Worm (Caenorhabditis elegans): Measurements from ENCODE around the gene srbc-56.

The srbc-56 gene

DNA sequence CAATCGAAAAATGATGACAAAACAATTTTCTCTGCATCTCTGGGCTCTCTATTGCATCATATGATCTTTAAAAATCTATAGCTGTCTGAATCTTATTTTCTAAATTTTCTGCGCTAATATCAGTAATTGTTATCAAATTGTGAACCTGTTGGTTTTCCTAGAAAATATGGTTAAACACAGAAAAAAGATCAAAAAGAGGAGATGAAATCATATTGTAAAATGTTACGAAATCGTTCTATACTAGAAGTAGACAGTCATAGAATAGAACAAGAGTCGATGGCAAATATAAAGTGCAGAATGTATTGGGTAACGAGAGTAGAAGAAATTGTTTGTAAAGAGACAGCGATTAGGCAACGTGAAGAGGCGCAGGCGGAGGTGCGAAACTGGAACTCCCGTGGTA, 49.2 kb upstream of the srbc-56 start (continued):
- TF ChIP-seq jun-1 (tag; optimal IDR thresholded peaks at IDR 0.05) (no peak), swsn-7 (tag; optimal IDR thresholded peaks at IDR 0.05) (peak; percentile 17), zip-4 (GFP tag; optimal IDR thresholded peaks at IDR 0.05) (peak; percentile 76), sup-37 (GFP tag; optimal IDR thresholded peaks at IDR 0.05) (no peak), lin-15B (tag; optimal IDR thresholded peaks at IDR 0.05) (no peak), nhr-47 (tag; optimal IDR thresholded peaks at IDR 0.05) (peak; percentile 59), blmp-1 (tag; optimal IDR thresholded peaks at IDR 0.05) (peak; percentile 31), lsy-2 (tag; optimal IDR thresholded peaks at IDR 0.05) (peak; percentile 15 to 81), sox-4 (tag; optimal IDR thresholded peaks at IDR 0.05) (no peak), Y116A8C.19 (tag; optimal IDR thresholded peaks at IDR 0.05; ENCODE audit: borderline replicate concordance) (no peak), C04F5.9 (tag; optimal IDR thresholded peaks at IDR 0.05) (no peak), aha-1 (tag; optimal IDR thresholded peaks at IDR 0.05) (no peak), hlh-4 (tag; optimal IDR thresholded peaks at IDR 0.05) (no peak), nhr-28 (tag; optimal IDR thresholded peaks at IDR 0.05) (peak; percentile 66), grh-1 (GFP tag; IDR thresholded peaks at IDR 0.05) (no peak), alr-1 (tag; optimal IDR thresholded peaks at IDR 0.05; ENCODE audit: borderline replicate concordance) (no peak), hpl-2 (GFP tag; optimal IDR thresholded peaks at IDR 0.05) (no peak), mef-2 (tag; optimal IDR thresholded peaks at IDR 0.05) (peak; percentile 20), elt-3 (tag; optimal IDR thresholded peaks at IDR 0.05) (peak in 2 of 6 experiments; percentile 59 to 83), nhr-85 (tag) (peak; percentile 87), mep-1 (tag; optimal IDR thresholded peaks at IDR 0.05) (peak; percentile 46), ets-5 (GFP tag; IDR thresholded peaks at IDR 0.05) (no peak), snu-23 (GFP tag; optimal IDR thresholded peaks at IDR 0.05) (peak; percentile 37), hlh-17 (GFP tag; optimal IDR thresholded peaks at IDR 0.05; ENCODE audit: borderline replicate concordance) (no peak), fkh-8 (tag; optimal IDR thresholded peaks at IDR 0.05) (no peak), F16B12.6 (tag; optimal IDR thresholded peaks at IDR 0.05) (no peak), ztf-11 (tag; optimal IDR thresholded peaks at IDR 0.05) (no peak), vab-15 (tag; optimal IDR thresholded peaks at IDR 0.05) (no peak), tbx-2 (tag; optimal IDR thresholded peaks at IDR 0.05) (peak; percentile 41), C34B4.2 (tag; optimal IDR thresholded peaks at IDR 0.05) (no peak), fkh-10 (GFP tag; optimal IDR thresholded peaks at IDR 0.05) (no peak), lin-39 (tag; optimal IDR thresholded peaks at IDR 0.05) (no peak), pax-3 (tag; optimal IDR thresholded peaks at IDR 0.05) (no peak)

DNA sequence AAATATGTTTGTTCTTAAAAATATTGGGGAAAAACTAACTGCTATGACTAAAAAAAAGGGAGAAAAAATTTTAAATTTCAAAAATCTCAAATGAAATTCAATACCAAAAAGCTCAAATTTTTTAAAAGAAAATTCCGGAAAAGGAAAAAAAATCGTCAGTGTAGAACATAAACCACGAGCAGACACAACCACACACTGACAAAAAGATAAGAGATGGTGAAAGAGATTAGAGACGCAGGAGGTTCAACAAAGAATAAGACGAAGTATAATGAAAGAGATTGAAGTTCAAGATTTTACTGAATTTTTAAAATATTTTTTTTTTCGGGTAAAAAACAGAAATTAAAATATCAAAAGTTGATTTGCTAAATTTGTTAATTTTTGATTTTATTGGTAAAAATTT, 48.5 kb upstream of the srbc-56 start:
- TF ChIP-seq lin-35 (GFP tag; optimal IDR thresholded peaks at IDR 0.05) (peak in 1 of 2 experiments; percentile 9), aly-2 (tag; optimal IDR thresholded peaks at IDR 0.05) (no peak), fkh-10 (GFP tag; optimal IDR thresholded peaks at IDR 0.05) (no peak), mab-9 (GFP tag; IDR thresholded peaks at IDR 0.05) (no peak), hlh-4 (tag; optimal IDR thresholded peaks at IDR 0.05) (no peak), elt-2 (tag; optimal IDR thresholded peaks at IDR 0.05) (peak; percentile 39)

DNA sequence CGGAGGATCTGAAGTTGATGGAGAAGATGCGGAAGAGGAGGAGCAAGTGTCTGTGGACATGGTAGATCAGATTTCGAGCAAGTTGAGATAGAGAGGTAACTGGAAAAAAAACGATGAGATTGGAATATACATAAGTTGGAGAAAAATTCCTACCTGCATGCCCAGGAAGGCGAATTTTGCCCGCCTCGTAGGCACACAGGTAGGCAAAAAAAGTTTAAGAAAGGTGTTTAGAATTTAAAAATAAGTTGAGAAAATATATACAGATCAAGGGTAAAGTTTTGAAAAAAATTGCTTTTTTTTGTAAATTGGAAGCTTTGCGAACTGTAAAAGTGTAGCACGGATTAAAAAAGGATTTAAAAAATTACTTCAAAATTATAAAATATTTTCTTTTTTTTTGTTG, 48.0 kb upstream of the srbc-56 start, which contains the start of gene nhr-84:
nhr-84 (minus strand) TSS at position 101 of the 400 bp plus-strand sequence.
- TF ChIP-seq rnt-1 (tag; optimal IDR thresholded peaks at IDR 0.05) = no peak

DNA sequence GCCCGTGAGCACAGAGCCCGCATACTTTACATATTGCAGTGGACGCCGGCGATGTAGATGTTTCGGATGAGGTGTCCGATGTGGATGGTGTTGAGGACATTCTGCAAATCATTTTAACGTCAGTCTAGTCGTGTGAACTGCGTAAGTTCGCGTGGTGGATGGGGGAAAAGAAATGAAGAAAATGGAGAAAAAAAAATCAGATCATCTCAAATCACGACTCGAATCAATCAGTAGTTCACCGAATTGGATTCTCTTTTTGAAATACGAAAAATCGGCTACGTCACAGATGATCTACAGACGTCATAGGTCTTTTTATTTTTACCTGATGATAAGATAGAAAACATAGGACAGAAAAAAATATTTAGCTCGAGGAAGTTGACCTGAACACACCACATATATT, 44.8 kb upstream of the srbc-56 start, which contains the start of gene nhr-102:
nhr-102 (minus strand) TSS at position 101 of the 400 bp plus-strand sequence.
- no peak for TF ChIP-seq snu-23 (GFP tag; optimal IDR thresholded peaks at IDR 0.05)
- no peak for TF ChIP-seq ceh-63 (GFP tag; optimal IDR thresholded peaks at IDR 0.05)
- no peak for TF ChIP-seq hlh-4 (tag; optimal IDR thresholded peaks at IDR 0.05)
- TF ChIP-seq sox-4 (tag; optimal IDR thresholded peaks at IDR 0.05) = no peak

All from whole organism, L1 larva.